Comparison of ENCODE assay signal across 1 fruit fly cellular context in genomic region chr3L:24028211-24028900, dm6.
TF ChIP-seq lines count a peak whose summit lies in the region.

TSS of gene CG40045 (plus strand) at chr3L:24028515.

TF ChIP-seq in whole organism, embryonic, 481 proteins besides CTCF, POLR2A, EP300 and RAD21 (continued from another document):
- TF ChIP-seq Hr3 (GFP tag; optimal IDR thresholded peaks at IDR 0.05; lab: Kevin White, UChicago) (no peak), Abd-B (GFP tag; optimal IDR thresholded peaks at IDR 0.05; lab: Kevin White, UChicago) (peak; percentile 55), HmgZ (tag; optimal IDR thresholded peaks at IDR 0.05; lab: Kevin White, UChicago) (peak; percentile 33), phol (tag; optimal IDR thresholded peaks at IDR 0.05; lab: Kevin White, UChicago) (peak; percentile 68), D19A (tag; optimal IDR thresholded peaks at IDR 0.05; lab: Kevin White, UChicago) (no peak), gem (tag; optimal IDR thresholded peaks at IDR 0.05; lab: Kevin White, UChicago) (peak; percentile 27), CG12659 (GFP tag; optimal IDR thresholded peaks at IDR 0.05; lab: Kevin White, UChicago) (peak; percentile 53), Lhr (GFP tag; optimal IDR thresholded peaks at IDR 0.05; lab: Kevin White, UChicago) (peak; percentile 94), row (GFP tag; IDR thresholded peaks at IDR 0.05; lab: Robert Waterston, UW) (peak; percentile 90), CG4617 (GFP tag; optimal IDR thresholded peaks at IDR 0.05; lab: Kevin White, UChicago; ENCODE audit: borderline replicate concordance) (peak; percentile 30), Pdp1 (GFP tag; optimal IDR thresholded peaks at IDR 0.05; lab: Kevin White, UChicago) (peak in 1 of 2 experiments; percentile 79), zen (tag; optimal IDR thresholded peaks at IDR 0.05; lab: Kevin White, UChicago) (peak; percentile 48), CG8290 (GFP tag; optimal IDR thresholded peaks at IDR 0.05; lab: Kevin White, UChicago) (peak; percentile 82), CG8290 (tag; optimal IDR thresholded peaks at IDR 0.05; lab: Kevin White, UChicago) (peak; percentile 43 to 76), CG42726 (GFP tag; IDR thresholded peaks at IDR 0.05; lab: Robert Waterston, UW; ENCODE audit: partially characterized antibody) (no peak), CG32532 (GFP tag; IDR thresholded peaks at IDR 0.05; lab: Robert Waterston, UW) (no peak), CG33213 (GFP tag; optimal IDR thresholded peaks at IDR 0.05; lab: Kevin White, UChicago) (peak; percentile 57), pzg (GFP tag; optimal IDR thresholded peaks at IDR 0.05; lab: Kevin White, UChicago) (peak; percentile 60), wor (GFP tag; IDR thresholded peaks at IDR 0.05; lab: Robert Waterston, UW) (no peak), Stat92E (GFP tag; optimal IDR thresholded peaks at IDR 0.05; lab: Kevin White, UChicago) (no peak), sug (tag; optimal IDR thresholded peaks at IDR 0.05; lab: Kevin White, UChicago) (no peak), pfk (GFP tag; optimal IDR thresholded peaks at IDR 0.05; lab: Kevin White, UChicago) (peak; percentile 79), CG30020 (tag; optimal IDR thresholded peaks at IDR 0.05; lab: Kevin White, UChicago) (peak; percentile 100), lola (GFP tag; optimal IDR thresholded peaks at IDR 0.05; lab: Kevin White, UChicago) (peak in 1 of 3 experiments; percentile 63), Gug (GFP tag; IDR thresholded peaks at IDR 0.05; lab: Robert Waterston, UW) (0 out of 4 replicates have a peak, but pooled peaks have one; percentile 16), CG8089 (GFP tag; optimal IDR thresholded peaks at IDR 0.05; lab: Kevin White, UChicago) (peak; percentile 82), ewg (GFP tag; optimal IDR thresholded peaks at IDR 0.05; lab: Kevin White, UChicago) (no peak), CG15601 (tag; optimal IDR thresholded peaks at IDR 0.05; lab: Kevin White, UChicago) (no peak), CG7357 (GFP tag; IDR thresholded peaks at IDR 0.05; lab: Robert Waterston, UW) (peak; percentile 99), CG15269 (tag; optimal IDR thresholded peaks at IDR 0.05; lab: Kevin White, UChicago) (no peak), amos (GFP tag; IDR thresholded peaks at IDR 0.05; lab: Robert Waterston, UW; ENCODE audit: partially characterized antibody) (no peak; the same call in 1 of the 2 replicates), CG15514 (GFP tag; optimal IDR thresholded peaks at IDR 0.05; lab: Kevin White, UChicago) (peak; percentile 98), CG1603 (tag; optimal IDR thresholded peaks at IDR 0.05; lab: Kevin White, UChicago) (peak; percentile 99), MBD-R2 (GFP tag; IDR thresholded peaks at IDR 0.05; lab: Robert Waterston, UW) (peak; percentile 39; the same call in 1 of the 2 replicates), sqz (GFP tag; optimal IDR thresholded peaks at IDR 0.05; lab: Kevin White, UChicago) (no peak), sob (GFP tag; IDR thresholded peaks at IDR 0.05; lab: Robert Waterston, UW) (no peak), Dfd (GFP tag; optimal IDR thresholded peaks at IDR 0.05; lab: Kevin White, UChicago) (peak in 1 of 2 experiments; percentile 71), sens (GFP tag; lab: Kevin White, UChicago) (peak; percentile 34), CG2712 (tag; optimal IDR thresholded peaks at IDR 0.05; lab: Kevin White, UChicago) (peak; percentile 33), CG16815 (GFP tag; optimal IDR thresholded peaks at IDR 0.05; lab: Kevin White, UChicago) (no peak), tin (GFP tag; optimal IDR thresholded peaks at IDR 0.05; lab: Kevin White, UChicago) (no peak), BEAF-32 (GFP tag; optimal IDR thresholded peaks at IDR 0.05; lab: Kevin White, UChicago) (peak; percentile 30), seq (GFP tag; IDR thresholded peaks at IDR 0.05; lab: Robert Waterston, UW) (no peak), CoRest (tag; optimal IDR thresholded peaks at IDR 0.05; lab: Kevin White, UChicago) (peak; percentile 34), CG17361 (GFP tag; IDR thresholded peaks at IDR 0.05; lab: Robert Waterston, UW) (peak; percentile 62; the same call in 2 of the 3 replicates), Ets65A (GFP tag; lab: Kevin White, UChicago) (peak; percentile 35), CG1024 (GFP tag; IDR thresholded peaks at IDR 0.05; lab: Robert Waterston, UW) (peak; percentile 100)
